Worm (Caenorhabditis elegans): ENCODE measurements around the gene oac-40.

ce11 chrV:9041030-9041429 lies 24.5 kb downstream of the oac-40 start, which contains the start of gene cyp-33B1:
- TF ChIP-seq alr-1 (tag; optimal IDR thresholded peaks at IDR 0.05) (no peak), elt-1 (tag; optimal IDR thresholded peaks at IDR 0.05) (no peak), ZK546.5 (tag; optimal IDR thresholded peaks at IDR 0.05) (no peak), aly-2 (tag; optimal IDR thresholded peaks at IDR 0.05) (no peak), R02D3.7 (tag; optimal IDR thresholded peaks at IDR 0.05) (no peak), ztf-11 (tag; optimal IDR thresholded peaks at IDR 0.05) (no peak), elt-3 (tag; optimal IDR thresholded peaks at IDR 0.05) (no peak), nhr-11 (tag; optimal IDR thresholded peaks at IDR 0.05) (no peak), nhr-77 (tag; optimal IDR thresholded peaks at IDR 0.05) (no peak), ztf-1 (GFP tag; conservative IDR thresholded peaks at IDR 0.05) (no peak), nhr-6 (tag; optimal IDR thresholded peaks at IDR 0.05) (no peak), fos-1 (tag; optimal IDR thresholded peaks at IDR 0.05) (no peak), zag-1 (tag; optimal IDR thresholded peaks at IDR 0.05) (no peak)
